Fruit fly (Drosophila melanogaster) whole organism, prepupa: ENCODE results near the gene CG5104.

ENCODE experiments used
- Blimp-1 ChIP-seq: fragments of 200-800 bp; sonication (Bioruptor generic); optimal IDR thresholded peaks from 3 replicates; lab custom pipeline; 2017; ENCODE audit warnings: missing biosample characterization, missing genetic modification characterization, mild to moderate bottlenecking, moderate library complexity, missing genetic modification reagents
- CG11294 ChIP-seq: fragments of 200-800 bp; sonication (Bioruptor generic); IDR thresholded peaks from 2 replicates; pipeline ENCODE4 v1.3.6; 2022; ENCODE audit warnings: missing biosample characterization, missing genetic modification characterization
- CG11762 ChIP-seq: fragments of 200-800 bp; sonication (Bioruptor generic); optimal IDR thresholded peaks from 3 replicates; lab custom pipeline; 2016; ENCODE audit warnings: missing biosample characterization, missing genetic modification characterization; ENCODE audit not compliant: insufficient read depth
- CG15336 ChIP-seq: fragments of 200-800 bp; sonication (Bioruptor generic); IDR thresholded peaks from 2 replicates; pipeline ENCODE4 v1.3.6; 2022; ENCODE audit warnings: missing biosample characterization, missing genetic modification characterization
- CG1621 ChIP-seq: fragments of 200-800 bp; sonication (Bioruptor generic); optimal IDR thresholded peaks from 3 replicates; lab custom pipeline; 2018; ENCODE audit warnings: missing biosample characterization, mild to moderate bottlenecking, missing genetic modification characterization
- CG3032 ChIP-seq: fragments of 200-800 bp; optimal IDR thresholded peaks from 2 replicates; lab custom pipeline; 2019; ENCODE audit warnings: missing biosample characterization, mild to moderate bottlenecking, missing genetic modification characterization, moderate library complexity
- CG31627 ChIP-seq: fragments of 200-800 bp; sonication (Bioruptor generic); optimal IDR thresholded peaks from 3 replicates; lab custom pipeline; 2016; ENCODE audit warnings: missing biosample characterization, missing genetic modification characterization
- CG32006 ChIP-seq: fragments of 200-800 bp; sonication (Bioruptor generic); optimal IDR thresholded peaks from 3 replicates; lab custom pipeline; 2017; ENCODE audit warnings: missing biosample characterization, mild to moderate bottlenecking, missing genetic modification characterization
- CG34406 ChIP-seq: fragments of 200-800 bp; sonication (Bioruptor generic); optimal IDR thresholded peaks from 3 replicates; lab custom pipeline; 2016; ENCODE audit warnings: missing biosample characterization, missing genetic modification characterization
- CG3919 ChIP-seq: fragments of 200-800 bp; sonication (Bioruptor generic); optimal IDR thresholded peaks from 3 replicates; lab custom pipeline; 2016; ENCODE audit warnings: missing biosample characterization, missing genetic modification characterization
- CG4318 ChIP-seq: fragments of 200-800 bp; sonication (Bioruptor generic); optimal IDR thresholded peaks from 3 replicates; lab custom pipeline; 2017; ENCODE audit warnings: missing biosample characterization, mild to moderate bottlenecking, missing genetic modification characterization
- CG6276 ChIP-seq: fragments of 200-800 bp; sonication (Bioruptor generic); optimal IDR thresholded peaks from 2 replicates; lab custom pipeline; 2017; ENCODE audit warnings: missing biosample characterization, mild to moderate bottlenecking, missing genetic modification characterization
- CG6792 ChIP-seq: fragments of 200-800 bp; sonication (Bioruptor generic); optimal IDR thresholded peaks from 3 replicates; lab custom pipeline; 2016; ENCODE audit warnings: missing biosample characterization, missing genetic modification characterization
- CG8119 ChIP-seq: fragments of 200-800 bp; sonication (Bioruptor generic); IDR thresholded peaks from 3 replicates; pipeline ENCODE4 v1.3.6; 2022; ENCODE audit warnings: missing biosample characterization, missing genetic modification characterization
- CG8319 ChIP-seq: fragments of 200-800 bp; sonication (Bioruptor generic); optimal IDR thresholded peaks from 3 replicates; lab custom pipeline; 2016; ENCODE audit warnings: missing biosample characterization, missing genetic modification characterization
- CG8632 ChIP-seq: fragments of 200-800 bp; sonication (Bioruptor generic); optimal IDR thresholded peaks from 3 replicates; lab custom pipeline; 2016; ENCODE audit warnings: missing biosample characterization, missing genetic modification characterization
- CG9139 ChIP-seq: fragments of 200-800 bp; sonication (Bioruptor generic); optimal IDR thresholded peaks from 3 replicates; lab custom pipeline; 2017; ENCODE audit warnings: missing biosample characterization, mild to moderate bottlenecking, missing genetic modification characterization
- Eip78C ChIP-seq: fragments of 200-800 bp; sonication (Bioruptor generic); peaks from one replicate; lab custom pipeline; 2016; ENCODE audit warnings: missing biosample characterization, missing genetic modification characterization
- Ets21C ChIP-seq: fragments of 200-800 bp; sonication (Bioruptor generic); optimal IDR thresholded peaks from 3 replicates; lab custom pipeline; 2016; ENCODE audit warnings: missing biosample characterization, missing genetic modification characterization
- Ets96B ChIP-seq: fragments of 200-800 bp; optimal IDR thresholded peaks from 2 replicates; lab custom pipeline; 2019; ENCODE audit warnings: missing biosample characterization, mild to moderate bottlenecking, missing genetic modification characterization, moderate library complexity
- Gug ChIP-seq: fragments of 200-800 bp; sonication (Bioruptor generic); IDR thresholded peaks from 2 replicates; pipeline ENCODE4 v1.3.6; 2022; ENCODE audit warnings: missing biosample characterization, missing genetic modification characterization
- Hr39 ChIP-seq: fragments of 200-800 bp; sonication (Bioruptor generic); optimal IDR thresholded peaks from 2 replicates; lab custom pipeline; 2016; ENCODE audit warnings: missing biosample characterization, missing genetic modification characterization
- Hr4 ChIP-seq: fragments of 200-800 bp; sonication (Bioruptor generic); optimal IDR thresholded peaks from 3 replicates; lab custom pipeline; 2016; ENCODE audit warnings: missing biosample characterization, missing genetic modification characterization
- Lpt ChIP-seq: fragments of 200-800 bp; sonication (Bioruptor generic); optimal IDR thresholded peaks from 3 replicates; lab custom pipeline; 2016; ENCODE audit warnings: missing biosample characterization, missing genetic modification characterization
- Met ChIP-seq: fragments of 200-800 bp; sonication (Bioruptor generic); optimal IDR thresholded peaks from 3 replicates; lab custom pipeline; 2016; ENCODE audit warnings: missing biosample characterization, missing genetic modification characterization
- OdsH ChIP-seq: fragments of 200-800 bp; sonication (Bioruptor generic); optimal IDR thresholded peaks from 3 replicates; lab custom pipeline; 2016; ENCODE audit warnings: missing biosample characterization, missing genetic modification characterization
- Sox14 ChIP-seq: fragments of 200-800 bp; sonication (Bioruptor generic); optimal IDR thresholded peaks from 3 replicates; lab custom pipeline; 2016; ENCODE audit warnings: missing biosample characterization, missing genetic modification characterization
- achi ChIP-seq: fragments of 200-800 bp; sonication (Bioruptor generic); optimal IDR thresholded peaks from 3 replicates; lab custom pipeline; 2016; ENCODE audit warnings: missing biosample characterization, missing genetic modification characterization
- cyc ChIP-seq: fragments of 200-800 bp; sonication (Bioruptor generic); optimal IDR thresholded peaks from 3 replicates; lab custom pipeline; 2016; ENCODE audit warnings: missing biosample characterization, missing genetic modification characterization
- dsx ChIP-seq: fragments of 200-800 bp; optimal IDR thresholded peaks from 3 replicates; lab custom pipeline; 2019; ENCODE audit warnings: missing biosample characterization, mild to moderate bottlenecking, missing genetic modification characterization, moderate library complexity; ENCODE audit not compliant: poor library complexity, severe bottlenecking
- esn ChIP-seq: fragments of 200-800 bp; sonication (Bioruptor generic); optimal IDR thresholded peaks from 2 replicates; lab custom pipeline; 2016; ENCODE audit warnings: missing biosample characterization, mild to moderate bottlenecking, missing genetic modification characterization, moderate library complexity
- fd59A ChIP-seq: fragments of 200-800 bp; sonication (Bioruptor generic); optimal IDR thresholded peaks from 2 replicates; lab custom pipeline; 2017; ENCODE audit warnings: missing biosample characterization, mild to moderate bottlenecking, missing genetic modification characterization, missing genetic modification reagents
- fd85E ChIP-seq: fragments of 200-800 bp; sonication (Bioruptor generic); optimal IDR thresholded peaks from 3 replicates; lab custom pipeline; 2016; ENCODE audit warnings: missing biosample characterization, missing genetic modification characterization
- fkh ChIP-seq: fragments of 200-800 bp; sonication (Bioruptor generic); optimal IDR thresholded peaks from 3 replicates; lab custom pipeline; 2017; ENCODE audit warnings: missing biosample characterization, mild to moderate bottlenecking, missing genetic modification characterization, moderate library complexity
- pdm3 ChIP-seq: fragments of 200-800 bp; sonication (Bioruptor generic); optimal IDR thresholded peaks from 3 replicates; lab custom pipeline; 2016; ENCODE audit warnings: missing biosample characterization, missing genetic modification characterization
- salr ChIP-seq, 2 experiments: fragments of 200-800 bp; sonication (Bioruptor generic); optimal IDR thresholded peaks; 3 replicates each; lab custom pipeline; 2016 to 2018; ENCODE audit warnings: missing biosample characterization in 2 of 2, missing genetic modification characterization in 2 of 2, mild to moderate bottlenecking in 1 of 2
- spab ChIP-seq: fragments of 200-800 bp; sonication (Bioruptor generic); optimal IDR thresholded peaks from 2 replicates; lab custom pipeline; 2017; ENCODE audit warnings: missing biosample characterization, mild to moderate bottlenecking, missing genetic modification characterization, missing genetic modification reagents
- svp ChIP-seq: fragments of 200-800 bp; sonication (Bioruptor generic); peaks from one replicate; lab custom pipeline; 2016; ENCODE audit warnings: missing biosample characterization, missing genetic modification characterization
- vri ChIP-seq: fragments of 200-800 bp; sonication (Bioruptor generic); optimal IDR thresholded peaks from 3 replicates; lab custom pipeline; 2016; ENCODE audit warnings: missing biosample characterization, mild to moderate bottlenecking, missing genetic modification characterization

CG5104 gene

dm6 chr3L:20562649-20563048, 41.8 kb downstream of the CG5104 start:
- TF ChIP-seq CG15336 (GFP tag; lab: Robert Waterston, UW) (peak; percentile 70), CG3032 (peak; percentile 5), CG8632 (no peak), Eip78C (GFP tag; lab: Kevin White, UChicago) (peak; percentile 83), CG8319 (GFP tag; lab: Kevin White, UChicago) (no peak), CG4318 (GFP tag; lab: Kevin White, UChicago) (peak; percentile 53), Hr4 (GFP tag; lab: Kevin White, UChicago) (peak; percentile 64), dsx (GFP tag; lab: Kevin White, UChicago) (peak; percentile 53), fd85E (GFP tag; lab: Kevin White, UChicago) (no peak), spab (GFP tag; lab: Kevin White, UChicago) (no peak), achi (GFP tag; lab: Kevin White, UChicago) (peak; percentile 27), esn (GFP tag; lab: Kevin White, UChicago) (peak; percentile 7), Gug (GFP tag; lab: Robert Waterston, UW) (no peak), CG6792 (GFP tag; lab: Kevin White, UChicago) (no peak), CG11762 (no peak), CG6276 (GFP tag; lab: Kevin White, UChicago) (peak; percentile 20), CG8119 (GFP tag; lab: Robert Waterston, UW) (peak; percentile 59), Lpt (GFP tag; lab: Kevin White, UChicago) (no peak), CG32006 (GFP tag; lab: Kevin White, UChicago) (peak; percentile 80), CG3919 (GFP tag; lab: Kevin White, UChicago) (peak; percentile 19), OdsH (GFP tag; lab: Kevin White, UChicago) (peak; percentile 28), salr (GFP tag; optimal IDR thresholded peaks at IDR 0.05; lab: Kevin White, UChicago) (peak in 1 of 2 experiments; percentile 47), Ets21C (GFP tag; lab: Kevin White, UChicago) (no peak), Met (GFP tag; lab: Kevin White, UChicago) (no peak), pdm3 (GFP tag; lab: Kevin White, UChicago) (peak; percentile 22), Ets96B (tag; lab: Kevin White, UChicago) (peak; percentile 35)

- TF ChIP-seq CG1621 (tag; lab: Kevin White, UChicago) (no peak), CG3919 (GFP tag; lab: Kevin White, UChicago) (no peak), CG8119 (GFP tag; lab: Robert Waterston, UW) (peak; percentile 51; the same call in 1 of the 3 replicates), fd59A (GFP tag; lab: Kevin White, UChicago) (no peak), Hr39 (no peak), cyc (GFP tag; lab: Kevin White, UChicago) (no peak), Sox14 (GFP tag; lab: Kevin White, UChicago) (no peak), CG11294 (GFP tag; lab: Robert Waterston, UW) (no peak), CG9139 (GFP tag; lab: Kevin White, UChicago) (no peak), Blimp-1 (GFP tag; lab: Kevin White, UChicago) (no peak), CG15336 (GFP tag; lab: Robert Waterston, UW) (peak; percentile 29; the same call in 1 of the 2 replicates), svp (no peak), fkh (GFP tag; lab: Kevin White, UChicago) (no peak), vri (GFP tag; lab: Kevin White, UChicago) (no peak), spab (GFP tag; lab: Kevin White, UChicago) (no peak), CG31627 (GFP tag; lab: Kevin White, UChicago) (no peak), CG34406 (no peak), Lpt (GFP tag; lab: Kevin White, UChicago) (no peak)
Measured at dm6 chr3L:20563767-20564166, 43.0 kb downstream of the CG5104 start.
